Fruit fly (Drosophila melanogaster) whole organism, pupa: ENCODE results near the gene RpL27A.

Experiments used
- CG10348 ChIP-seq: fragments of 200-800 bp; sonication (Bioruptor generic); IDR thresholded peaks from 2 replicates; pipeline ENCODE4 v1.3.6; 2022; ENCODE audit warnings: missing biosample characterization, missing genetic modification characterization
- CG13204 ChIP-seq: fragments of 200-800 bp; sonication (Bioruptor generic); optimal IDR thresholded peaks from 2 replicates; lab custom pipeline; 2018; ENCODE audit warnings: missing biosample characterization, mild to moderate bottlenecking, missing genetic modification characterization, moderate library complexity
- CG32121 ChIP-seq: fragments of 200-800 bp; sonication (Bioruptor generic); IDR thresholded peaks from 2 replicates; pipeline ENCODE4 v1.3.6; 2022; ENCODE audit warnings: missing biosample characterization, missing genetic modification characterization
- CG8159 ChIP-seq: fragments of 200-800 bp; sonication (Bioruptor generic); optimal IDR thresholded peaks from 3 replicates; lab custom pipeline; 2018; ENCODE audit warnings: missing biosample characterization, mild to moderate bottlenecking, missing genetic modification characterization, moderate library complexity

DNA sequence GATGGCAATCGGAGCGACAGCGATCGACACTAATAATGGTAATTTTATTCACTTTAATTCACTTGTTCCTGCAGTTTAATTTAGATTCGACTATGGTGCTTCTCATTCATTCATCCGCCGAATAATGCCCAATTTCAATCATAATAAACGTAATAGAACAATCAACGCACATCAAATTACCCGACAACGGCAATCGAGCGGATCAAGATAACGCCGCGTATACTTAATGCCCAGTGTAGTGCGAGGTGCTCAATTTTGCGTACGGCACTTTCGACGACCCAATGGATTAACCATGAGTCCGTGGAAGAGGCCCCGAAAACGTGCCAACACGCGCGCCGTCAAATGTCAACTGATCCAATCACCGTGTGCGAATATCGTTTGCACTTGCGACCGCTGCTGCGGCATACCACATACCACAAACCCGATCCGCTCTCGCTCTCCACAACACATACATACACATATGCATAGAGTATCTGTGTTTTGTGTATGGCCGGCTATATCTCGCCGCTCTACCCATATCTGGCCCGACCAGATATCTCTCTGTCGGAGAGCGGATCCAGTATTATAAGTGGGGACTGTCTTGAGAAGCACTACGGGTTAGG lies 18.6 kb upstream of the RpL27A start, which contains the start of gene ine:
- TF ChIP-seq CG10348 (GFP tag; lab: Robert Waterston, UW) (no peak), CG8159 (tag; lab: Kevin White, UChicago) (no peak), CG32121 (GFP tag; lab: Robert Waterston, UW) (peak; percentile 42; the same call in 1 of the 2 replicates), CG13204 (GFP tag; lab: Kevin White, UChicago) (no peak)
